Worm (Caenorhabditis elegans): Measurements from ENCODE around the gene gba-2.

DNA sequence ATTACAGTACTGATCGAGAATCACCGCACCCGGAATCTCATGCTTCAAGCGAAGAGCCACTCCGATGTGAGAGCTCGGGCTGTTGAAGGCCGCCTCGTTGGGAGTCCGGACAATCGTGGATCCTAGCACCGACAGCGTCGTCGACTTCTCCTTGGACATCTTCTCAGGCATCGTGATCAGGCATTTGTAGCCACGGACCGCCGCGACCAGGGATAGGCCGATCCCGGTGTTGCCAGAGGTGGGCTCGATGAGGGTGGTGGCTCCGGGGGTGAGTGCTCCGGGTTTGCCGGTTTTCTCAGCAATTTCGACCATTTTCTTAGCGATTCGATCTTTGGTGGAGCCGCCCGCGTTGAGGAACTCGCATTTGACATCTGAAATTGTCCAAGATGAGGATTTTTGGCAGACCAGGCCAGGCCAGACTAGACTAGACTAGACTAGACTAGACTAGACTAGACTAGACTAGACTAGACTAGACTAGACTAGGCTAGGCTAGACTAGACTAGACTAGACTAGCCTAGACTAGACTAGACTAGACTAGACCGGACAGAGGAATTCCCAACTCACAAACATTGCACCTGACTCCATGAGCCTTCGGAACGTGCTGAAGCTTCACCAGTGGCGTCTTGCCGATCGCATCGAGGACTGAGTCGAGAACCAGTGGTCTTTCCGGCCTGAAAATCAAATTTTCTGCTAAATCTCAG is 35.1 kb upstream of the gba-2 start:
- TF ChIP-seq ceh-63 (GFP tag; optimal IDR thresholded peaks at IDR 0.05) (no peak), rnt-1 (tag; optimal IDR thresholded peaks at IDR 0.05) (no peak), fos-1 (tag; optimal IDR thresholded peaks at IDR 0.05) (no peak)

Measured in whole organism, L1 larva.